Fruit fly (Drosophila melanogaster) whole organism, prepupa: ENCODE measurements around the gene Ccm3.
A peak's percentile ranks its signal among the peaks of the same experiment; 100 is the strongest.

ENCODE experiments used
- Blimp-1 ChIP-seq: fragments of 200-800 bp; sonication (Bioruptor generic); optimal IDR thresholded peaks from 3 replicates; lab custom pipeline; 2017; ENCODE audit warnings: missing biosample characterization, missing genetic modification characterization, mild to moderate bottlenecking, moderate library complexity, missing genetic modification reagents
- CG10669 ChIP-seq: fragments of 200-800 bp; sonication (Bioruptor generic); optimal IDR thresholded peaks from 3 replicates; lab custom pipeline; 2018; ENCODE audit warnings: missing biosample characterization, mild to moderate bottlenecking, missing genetic modification characterization, moderate library complexity
- CG11762 ChIP-seq: fragments of 200-800 bp; sonication (Bioruptor generic); optimal IDR thresholded peaks from 3 replicates; lab custom pipeline; 2016; ENCODE audit warnings: missing biosample characterization, missing genetic modification characterization; ENCODE audit not compliant: insufficient read depth
- CG11902 ChIP-seq: fragments of 200-800 bp; sonication (Bioruptor generic); optimal IDR thresholded peaks from 3 replicates; lab custom pipeline; 2016; ENCODE audit warnings: missing biosample characterization, missing genetic modification characterization
- CG15336 ChIP-seq: fragments of 200-800 bp; sonication (Bioruptor generic); IDR thresholded peaks from 2 replicates; pipeline ENCODE4 v1.3.6; 2022; ENCODE audit warnings: missing biosample characterization, missing genetic modification characterization
- CG1621 ChIP-seq: fragments of 200-800 bp; sonication (Bioruptor generic); optimal IDR thresholded peaks from 3 replicates; lab custom pipeline; 2018; ENCODE audit warnings: missing biosample characterization, mild to moderate bottlenecking, missing genetic modification characterization
- CG3032 ChIP-seq: fragments of 200-800 bp; optimal IDR thresholded peaks from 2 replicates; lab custom pipeline; 2019; ENCODE audit warnings: missing biosample characterization, mild to moderate bottlenecking, missing genetic modification characterization, moderate library complexity
- CG31627 ChIP-seq: fragments of 200-800 bp; sonication (Bioruptor generic); optimal IDR thresholded peaks from 3 replicates; lab custom pipeline; 2016; ENCODE audit warnings: missing biosample characterization, missing genetic modification characterization
- CG3919 ChIP-seq: fragments of 200-800 bp; sonication (Bioruptor generic); optimal IDR thresholded peaks from 3 replicates; lab custom pipeline; 2016; ENCODE audit warnings: missing biosample characterization, missing genetic modification characterization
- CG4318 ChIP-seq: fragments of 200-800 bp; sonication (Bioruptor generic); optimal IDR thresholded peaks from 3 replicates; lab custom pipeline; 2017; ENCODE audit warnings: missing biosample characterization, mild to moderate bottlenecking, missing genetic modification characterization
- CG6163 ChIP-seq: fragments of 200-800 bp; sonication (Bioruptor generic); IDR thresholded peaks from 3 replicates; pipeline ENCODE4 v1.3.6; 2022; ENCODE audit warnings: missing biosample characterization, missing genetic modification characterization
- CG6276 ChIP-seq: fragments of 200-800 bp; sonication (Bioruptor generic); optimal IDR thresholded peaks from 2 replicates; lab custom pipeline; 2017; ENCODE audit warnings: missing biosample characterization, mild to moderate bottlenecking, missing genetic modification characterization
- CG6792 ChIP-seq: fragments of 200-800 bp; sonication (Bioruptor generic); optimal IDR thresholded peaks from 3 replicates; lab custom pipeline; 2016; ENCODE audit warnings: missing biosample characterization, missing genetic modification characterization
- CG6854 ChIP-seq: fragments of 200-800 bp; sonication (Bioruptor generic); optimal IDR thresholded peaks from 2 replicates; lab custom pipeline; 2017; ENCODE audit warnings: missing biosample characterization, mild to moderate bottlenecking, missing genetic modification characterization
- CG7368 ChIP-seq: fragments of 200-800 bp; sonication (Bioruptor generic); optimal IDR thresholded peaks from 3 replicates; lab custom pipeline; 2016; ENCODE audit warnings: missing biosample characterization, missing genetic modification characterization
- CG8319 ChIP-seq: fragments of 200-800 bp; sonication (Bioruptor generic); optimal IDR thresholded peaks from 3 replicates; lab custom pipeline; 2016; ENCODE audit warnings: missing biosample characterization, missing genetic modification characterization
- Eip75B ChIP-seq: fragments of 200-800 bp; sonication (Bioruptor generic); optimal IDR thresholded peaks from 3 replicates; lab custom pipeline; 2016; ENCODE audit warnings: missing biosample characterization, missing genetic modification characterization
- Eip78C ChIP-seq: fragments of 200-800 bp; sonication (Bioruptor generic); peaks from one replicate; lab custom pipeline; 2016; ENCODE audit warnings: missing biosample characterization, missing genetic modification characterization
- Eip93F ChIP-seq: fragments of 200-800 bp; sonication (Bioruptor generic); optimal IDR thresholded peaks from 2 replicates; lab custom pipeline; 2016; ENCODE audit warnings: missing biosample characterization, mild to moderate bottlenecking, missing genetic modification characterization
- Ets21C ChIP-seq: fragments of 200-800 bp; sonication (Bioruptor generic); optimal IDR thresholded peaks from 3 replicates; lab custom pipeline; 2016; ENCODE audit warnings: missing biosample characterization, missing genetic modification characterization
- Ets96B ChIP-seq: fragments of 200-800 bp; optimal IDR thresholded peaks from 2 replicates; lab custom pipeline; 2019; ENCODE audit warnings: missing biosample characterization, mild to moderate bottlenecking, missing genetic modification characterization, moderate library complexity
- Gug ChIP-seq: fragments of 200-800 bp; sonication (Bioruptor generic); IDR thresholded peaks from 2 replicates; pipeline ENCODE4 v1.3.6; 2022; ENCODE audit warnings: missing biosample characterization, missing genetic modification characterization
- Hr38 ChIP-seq: sonication (Bioruptor generic); optimal IDR thresholded peaks from 2 replicates; lab custom pipeline; 2016; ENCODE audit warnings: missing biosample characterization, missing genetic modification characterization
- Hr4 ChIP-seq: fragments of 200-800 bp; sonication (Bioruptor generic); optimal IDR thresholded peaks from 3 replicates; lab custom pipeline; 2016; ENCODE audit warnings: missing biosample characterization, missing genetic modification characterization
- Lpt ChIP-seq: fragments of 200-800 bp; sonication (Bioruptor generic); optimal IDR thresholded peaks from 3 replicates; lab custom pipeline; 2016; ENCODE audit warnings: missing biosample characterization, missing genetic modification characterization
- Sox102F ChIP-seq: fragments of 200-800 bp; sonication (Bioruptor generic); optimal IDR thresholded peaks from 2 replicates; lab custom pipeline; 2016; ENCODE audit warnings: missing biosample characterization, mild to moderate bottlenecking, missing genetic modification characterization
- Sox14 ChIP-seq: fragments of 200-800 bp; sonication (Bioruptor generic); optimal IDR thresholded peaks from 3 replicates; lab custom pipeline; 2016; ENCODE audit warnings: missing biosample characterization, missing genetic modification characterization
- achi ChIP-seq: fragments of 200-800 bp; sonication (Bioruptor generic); optimal IDR thresholded peaks from 3 replicates; lab custom pipeline; 2016; ENCODE audit warnings: missing biosample characterization, missing genetic modification characterization
- acj6 ChIP-seq: fragments of 200-800 bp; sonication (Bioruptor generic); optimal IDR thresholded peaks from 3 replicates; lab custom pipeline; 2016; ENCODE audit warnings: missing biosample characterization, missing genetic modification characterization
- cyc ChIP-seq: fragments of 200-800 bp; sonication (Bioruptor generic); optimal IDR thresholded peaks from 3 replicates; lab custom pipeline; 2016; ENCODE audit warnings: missing biosample characterization, missing genetic modification characterization
- dac ChIP-seq: fragments of 200-800 bp; sonication (Bioruptor generic); optimal IDR thresholded peaks from 2 replicates; lab custom pipeline; 2017; ENCODE audit warnings: missing biosample characterization, mild to moderate bottlenecking, missing genetic modification characterization
- dsx ChIP-seq: fragments of 200-800 bp; optimal IDR thresholded peaks from 3 replicates; lab custom pipeline; 2019; ENCODE audit warnings: missing biosample characterization, mild to moderate bottlenecking, missing genetic modification characterization, moderate library complexity; ENCODE audit not compliant: poor library complexity, severe bottlenecking
- eg ChIP-seq: fragments of 200-800 bp; sonication (Bioruptor generic); IDR thresholded peaks from 3 replicates; pipeline ENCODE4 v1.3.6; 2022; ENCODE audit warnings: missing biosample characterization, missing genetic modification characterization
- esn ChIP-seq: fragments of 200-800 bp; sonication (Bioruptor generic); optimal IDR thresholded peaks from 2 replicates; lab custom pipeline; 2016; ENCODE audit warnings: missing biosample characterization, mild to moderate bottlenecking, missing genetic modification characterization, moderate library complexity
- fd59A ChIP-seq: fragments of 200-800 bp; sonication (Bioruptor generic); optimal IDR thresholded peaks from 2 replicates; lab custom pipeline; 2017; ENCODE audit warnings: missing biosample characterization, mild to moderate bottlenecking, missing genetic modification characterization, missing genetic modification reagents
- fd85E ChIP-seq: fragments of 200-800 bp; sonication (Bioruptor generic); optimal IDR thresholded peaks from 3 replicates; lab custom pipeline; 2016; ENCODE audit warnings: missing biosample characterization, missing genetic modification characterization
- lz ChIP-seq: fragments of 200-800 bp; sonication (Bioruptor generic); optimal IDR thresholded peaks from 3 replicates; lab custom pipeline; 2016; ENCODE audit warnings: missing biosample characterization, missing genetic modification characterization
- pdm3 ChIP-seq: fragments of 200-800 bp; sonication (Bioruptor generic); optimal IDR thresholded peaks from 3 replicates; lab custom pipeline; 2016; ENCODE audit warnings: missing biosample characterization, missing genetic modification characterization
- ss ChIP-seq, 2 experiments: fragments of 200-800 bp; sonication (Bioruptor generic); optimal IDR thresholded peaks; 2 replicates in 1 of 2; 3 replicates in 1 of 2; lab custom pipeline; 2017 to 2018; ENCODE audit warnings: mild to moderate bottlenecking in 2 of 2, missing biosample characterization in 2 of 2, missing genetic modification characterization in 2 of 2, moderate library complexity in 1 of 2
- svp ChIP-seq: fragments of 200-800 bp; sonication (Bioruptor generic); peaks from one replicate; lab custom pipeline; 2016; ENCODE audit warnings: missing biosample characterization, missing genetic modification characterization
- topi ChIP-seq: fragments of 200-800 bp; sonication (Bioruptor generic); optimal IDR thresholded peaks from 3 replicates; lab custom pipeline; 2016; ENCODE audit warnings: missing biosample characterization, missing genetic modification characterization
- vri ChIP-seq: fragments of 200-800 bp; sonication (Bioruptor generic); optimal IDR thresholded peaks from 3 replicates; lab custom pipeline; 2016; ENCODE audit warnings: missing biosample characterization, mild to moderate bottlenecking, missing genetic modification characterization

The Ccm3 gene

dm6 chr3R:15371833-15372232 is at the start of gene Ccm3, which contains the start of gene CG6136:
TSS of gene Ccm3 (plus strand) at chr3R:15371957.
TSS of gene CG6136 (minus strand) at chr3R:15372212.
- TF ChIP-seq CG8319 (GFP tag; lab: Kevin White, UChicago) (no peak), Hr38 (no peak), lz (peak; percentile 43), Sox14 (peak; percentile 19), CG3032 (tag; lab: Kevin White, UChicago) (peak; percentile 30), pdm3 (GFP tag; lab: Kevin White, UChicago) (no peak), topi (GFP tag; lab: Kevin White, UChicago) (peak; percentile 47), CG6854 (GFP tag; lab: Kevin White, UChicago) (peak; percentile 38), CG15336 (no peak), cyc (GFP tag; lab: Kevin White, UChicago) (peak; percentile 38), fd59A (no peak), Ets96B (no peak), achi (GFP tag; lab: Kevin White, UChicago) (peak; percentile 18), esn (GFP tag; lab: Kevin White, UChicago) (peak; percentile 63), Eip75B (GFP tag; lab: Kevin White, UChicago) (peak; percentile 32), CG31627 (GFP tag; lab: Kevin White, UChicago) (peak; percentile 44), CG6792 (GFP tag; lab: Kevin White, UChicago) (no peak), Eip78C (GFP tag; lab: Kevin White, UChicago) (peak; percentile 35)

dm6 chr3R:15328083-15328779 is 43.5 kb upstream of the Ccm3 start, which contains the start of the genes CG6236 and ea:
TSS of gene CG6236 (minus strand) at chr3R:15328269.
TSS of gene ea (plus strand) at chr3R:15328729.
- TF ChIP-seq Eip93F = no peak
- no peak for TF ChIP-seq ss (GFP tag; optimal IDR thresholded peaks at IDR 0.05; lab: Kevin White, UChicago)
- no peak for TF ChIP-seq CG10669 (GFP tag; lab: Kevin White, UChicago)
- no peak for TF ChIP-seq achi (GFP tag; lab: Kevin White, UChicago)
- no peak for TF ChIP-seq Sox14
- TF ChIP-seq svp (GFP tag; lab: Kevin White, UChicago) = no peak
- TF ChIP-seq CG3032 (tag; lab: Kevin White, UChicago) = no peak
- TF ChIP-seq CG4318 (GFP tag; lab: Kevin White, UChicago) = no peak

DNA sequence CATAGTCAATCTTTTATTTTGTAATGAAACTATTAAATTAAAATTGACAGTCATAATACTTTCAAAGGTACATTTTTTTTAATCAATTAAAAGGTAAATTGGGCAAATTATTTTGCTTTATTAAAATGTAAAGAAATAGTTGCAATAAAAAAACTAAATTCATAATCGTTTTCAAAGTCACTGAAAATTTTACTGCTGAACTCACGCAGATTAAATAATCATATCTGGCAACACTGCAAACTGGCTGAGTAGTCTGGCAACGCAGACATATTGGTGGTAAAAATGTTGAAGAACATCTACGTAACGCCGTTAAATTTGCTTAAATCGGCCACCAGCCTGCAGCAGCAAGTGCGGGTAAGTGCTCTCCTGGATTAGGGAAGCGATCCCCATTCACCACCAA is 41.3 kb upstream of the Ccm3 start, which contains the start of gene mRpL9:
mRpL9 (plus strand) TSS at position 267 of the 400 bp plus-strand sequence.
- TF ChIP-seq cyc (GFP tag; lab: Kevin White, UChicago) (peak; percentile 33), CG3919 (GFP tag; lab: Kevin White, UChicago) (no peak), eg (no peak), esn (GFP tag; lab: Kevin White, UChicago) (peak; percentile 40), CG3032 (tag; lab: Kevin White, UChicago) (peak; percentile 31), CG31627 (GFP tag; lab: Kevin White, UChicago) (peak; percentile 26), Gug (GFP tag; lab: Robert Waterston, UW) (no peak)
- TF ChIP-seq, all 60 proteins: peak for 4

DNA sequence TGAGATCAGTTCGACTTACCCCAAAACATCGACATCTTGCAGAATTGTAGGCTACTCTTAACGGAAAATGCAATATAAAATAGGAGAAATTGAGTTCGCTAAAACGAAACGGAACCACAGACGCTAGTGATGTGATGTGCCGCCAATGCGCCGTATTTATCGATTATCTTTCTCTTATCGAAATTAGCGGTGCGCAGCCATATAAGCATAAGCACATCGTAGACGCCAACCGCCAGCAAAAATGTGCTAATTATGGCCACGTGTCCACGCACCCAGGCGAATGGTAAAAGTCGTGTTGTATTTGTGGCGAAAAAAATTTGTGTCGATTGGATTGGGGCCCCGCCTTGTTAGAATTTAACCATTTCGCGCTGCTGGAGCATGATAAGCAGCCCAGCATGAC is 38.8 kb upstream of the Ccm3 start, which contains the start of the genes Fkbp39 and Cyfip:
Fkbp39 (minus strand) TSS at position 140 of the 400 bp plus-strand sequence.
Cyfip (plus strand) TSS at position 273 of the 400 bp plus-strand sequence.
- TF ChIP-seq CG1621 (peak; percentile 95), svp (GFP tag; lab: Kevin White, UChicago) (no peak), CG11902 (GFP tag; lab: Kevin White, UChicago) (no peak), Eip93F (no peak), fd59A (no peak), Blimp-1 (GFP tag; lab: Kevin White, UChicago) (no peak), dac (no peak), CG7368 (GFP tag; lab: Kevin White, UChicago) (no peak), CG11762 (no peak), acj6 (no peak), Eip78C (GFP tag; lab: Kevin White, UChicago) (no peak), Lpt (GFP tag; lab: Kevin White, UChicago) (no peak), Sox102F (GFP tag; lab: Kevin White, UChicago) (no peak), Hr38 (no peak), dsx (GFP tag; lab: Kevin White, UChicago) (no peak), CG6854 (GFP tag; lab: Kevin White, UChicago) (peak; percentile 21), vri (GFP tag; lab: Kevin White, UChicago) (no peak), Hr4 (no peak), topi (GFP tag; lab: Kevin White, UChicago) (no peak), Ets21C (no peak), CG6163 (0 out of 3 replicates have a peak, but pooled peaks have one; percentile 18), Gug (GFP tag; lab: Robert Waterston, UW) (no peak), eg (no peak), CG6276 (GFP tag; lab: Kevin White, UChicago) (no peak), cyc (GFP tag; lab: Kevin White, UChicago) (no peak), Ets96B (no peak), fd85E (GFP tag; lab: Kevin White, UChicago) (no peak), CG3032 (tag; lab: Kevin White, UChicago) (peak; percentile 27)
